Fruit fly (Drosophila melanogaster) whole organism, larva: ENCODE results near the gene CG13896.
A peak's percentile ranks its signal among the peaks of the same experiment; 100 is the strongest.

ENCODE experiments used
- noc ChIP-seq: fragments of 200-800 bp; sonication (Bioruptor generic); optimal IDR thresholded peaks from 3 replicates; lab custom pipeline; 2019; ENCODE audit warnings: missing biosample characterization, mild to moderate bottlenecking, missing genetic modification characterization, moderate library complexity

CG13896 gene

dm6 chr3L:711839-712553 is at the start of gene CG13896:
Gene CG13896, minus strand, starts transcription at chr3L:711850.
- peak; percentile 5 for TF ChIP-seq noc

dm6 chr3L:760201-760600 is 48.6 kb upstream of the CG13896 start:
- TF ChIP-seq noc = no peak

dm6 chr3L:758516-758915 is 46.9 kb upstream of the CG13896 start:
- TF ChIP-seq noc = no peak

- no peak for TF ChIP-seq noc
Observed at dm6 chr3L:756372-756771, 44.7 kb upstream of the CG13896 start.

- TF ChIP-seq noc = no peak
Observed at dm6 chr3L:755259-755658, 43.6 kb upstream of the CG13896 start, which contains the start of gene hng3. Gene hng3, minus strand, starts transcription at chr3L:755489.

dm6 chr3L:754612-755011 is 43.0 kb upstream of the CG13896 start:
- no peak for TF ChIP-seq noc

dm6 chr3L:753568-754156 is 42.0 kb upstream of the CG13896 start:
- TF ChIP-seq noc = no peak

- TF ChIP-seq noc = peak; percentile 36
Observed at dm6 chr3L:751516-752125, 40.0 kb upstream of the CG13896 start.

dm6 chr3L:750614-751293 is 39.1 kb upstream of the CG13896 start:
- TF ChIP-seq noc = peak; percentile 1

dm6 chr3L:749199-749538 is 37.5 kb upstream of the CG13896 start, which contains the start of gene emc:
Gene emc, plus strand, starts transcription at chr3L:749400.
- peak; percentile 44 for TF ChIP-seq noc

- TF ChIP-seq noc = no peak
Observed at dm6 chr3L:748329-749198, 36.9 kb upstream of the CG13896 start.

dm6 chr3L:747716-748328 is 36.2 kb upstream of the CG13896 start:
- no peak for TF ChIP-seq noc

- no peak for TF ChIP-seq noc
Observed at dm6 chr3L:747008-747407, 35.4 kb upstream of the CG13896 start.

- no peak for TF ChIP-seq noc
Observed at dm6 chr3L:746345-746932, 34.8 kb upstream of the CG13896 start.

- TF ChIP-seq noc = no peak
Observed at dm6 chr3L:745222-745942, 33.7 kb upstream of the CG13896 start.
